Worm (Caenorhabditis elegans): ENCODE results near the gene srbc-5.
A peak's percentile ranks its signal among the peaks of the same experiment; 100 is the strongest.

Gene srbc-5

DNA sequence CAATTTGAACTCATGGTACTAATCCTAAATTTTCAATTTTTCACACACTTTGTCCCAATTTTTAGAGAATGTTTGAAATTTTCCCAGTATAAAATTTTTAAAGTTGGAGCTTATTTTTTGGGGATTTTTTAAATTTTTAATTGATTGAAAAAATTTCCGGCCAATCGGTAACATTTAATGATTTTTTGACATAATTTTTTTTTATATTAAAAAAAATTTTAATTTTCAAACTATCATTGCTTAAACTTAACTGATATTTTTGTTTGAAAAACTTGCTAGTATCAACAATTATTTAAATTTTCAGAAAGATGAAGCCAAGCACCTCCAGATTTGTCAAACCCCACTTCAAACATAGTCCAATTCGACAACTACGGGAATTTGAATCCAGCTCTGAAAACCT, 2.9 kb upstream of the srbc-5 start, which contains the start of gene T28A11.22:
Gene T28A11.22 (plus strand): TSS at position 301 of the 400 bp plus-strand sequence.
- no peak for TF ChIP-seq lin-15B (tag; optimal IDR thresholded peaks at IDR 0.05)
- no peak for TF ChIP-seq T20F7.1 (GFP tag; optimal IDR thresholded peaks at IDR 0.05)
- no peak for TF ChIP-seq pqm-1 (tag; optimal IDR thresholded peaks at IDR 0.05)
- TF ChIP-seq unc-130 (GFP tag; optimal IDR thresholded peaks at IDR 0.05) = no peak
- no peak for TF ChIP-seq spr-1 (tag; optimal IDR thresholded peaks at IDR 0.05)
- no peak for TF ChIP-seq nhr-28 (tag; optimal IDR thresholded peaks at IDR 0.05)
- TF ChIP-seq unc-62 (GFP tag; optimal IDR thresholded peaks at IDR 0.05 in 1 of 2) = no peak
- TF ChIP-seq unc-62 (tag; optimal IDR thresholded peaks at IDR 0.05) = no peak
- TF ChIP-seq zip-11 (GFP tag; IDR thresholded peaks at IDR 0.05) = no peak
- no peak for TF ChIP-seq ceh-20 (GFP tag; IDR thresholded peaks at IDR 0.05)
- no peak for TF ChIP-seq Y5F2A.4 (GFP tag; optimal IDR thresholded peaks at IDR 0.05)
- no peak for TF ChIP-seq lin-29 (GFP tag; IDR thresholded peaks at IDR 0.05)
- no peak for TF ChIP-seq egl-43 (GFP tag; IDR thresholded peaks at IDR 0.05)
- no peak for TF ChIP-seq mxl-2 (GFP tag; conservative IDR thresholded peaks at IDR 0.05)
- TF ChIP-seq attf-4 (tag; optimal IDR thresholded peaks at IDR 0.05) = no peak
- no peak for TF ChIP-seq ces-1 (GFP tag; optimal IDR thresholded peaks at IDR 0.05)
- no peak for TF ChIP-seq rbr-2 (tag; optimal IDR thresholded peaks at IDR 0.05)
- no peak for TF ChIP-seq php-3 (GFP tag; IDR thresholded peaks at IDR 0.05)
- no peak for TF ChIP-seq lin-1 (GFP tag; IDR thresholded peaks at IDR 0.05)

ce11 chrV:3259168-3259622, 980 bp upstream of the srbc-5 start, which contains the start of gene T28A11.16:
Gene T28A11.16, minus strand, starts transcription at chrV:3259218.
- peak in 1 of 2 experiments; percentile 80 for TF ChIP-seq daf-16 (GFP tag; optimal IDR thresholded peaks at IDR 0.05)
- TF ChIP-seq daf-16 (tag; optimal IDR thresholded peaks at IDR 0.05) = no peak
- peak; percentile 45 for TF ChIP-seq hlh-11 (tag; optimal IDR thresholded peaks at IDR 0.05)
- TF ChIP-seq aha-1 (tag) = peak; percentile 70
- TF ChIP-seq mxl-2 (GFP tag; conservative IDR thresholded peaks at IDR 0.05) = no peak

DNA sequence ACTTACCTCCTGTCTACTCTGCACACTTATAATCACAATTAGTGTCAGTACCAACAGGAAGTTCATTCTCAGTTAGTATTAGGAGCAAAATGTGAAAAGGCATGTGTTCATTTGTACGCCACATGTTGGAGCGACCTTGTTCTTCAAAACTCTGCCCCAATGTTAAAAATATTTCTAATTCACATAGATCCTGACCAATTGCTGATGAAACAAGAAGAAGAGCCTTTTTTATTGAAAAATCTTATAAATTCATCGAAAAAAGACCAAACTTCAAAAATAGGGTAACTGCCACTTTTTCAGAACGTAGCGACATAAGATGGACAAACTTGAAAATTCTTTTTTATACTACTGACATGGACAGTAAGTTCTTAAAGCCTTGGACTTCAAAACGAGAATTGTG, 6.0 kb downstream of the srbc-5 start, which contains the start of gene T28A11.17:
Gene T28A11.17 (minus strand): TSS at position 101 of the 400 bp plus-strand sequence.
- no peak for TF ChIP-seq fkh-10 (GFP tag; optimal IDR thresholded peaks at IDR 0.05)
- TF ChIP-seq tra-1 (GFP tag; IDR thresholded peaks at IDR 0.05) = no peak
- no peak for TF ChIP-seq zfp-2 (tag; optimal IDR thresholded peaks at IDR 0.05)
- TF ChIP-seq ctbp-1 (GFP tag; IDR thresholded peaks at IDR 0.05) = no peak
- TF ChIP-seq mxl-3 (GFP tag; optimal IDR thresholded peaks at IDR 0.05) = no peak
- no peak for TF ChIP-seq ZK337.2 (GFP tag; IDR thresholded peaks at IDR 0.05)
- TF ChIP-seq F37D6.2 (tag; optimal IDR thresholded peaks at IDR 0.05) = no peak
- TF ChIP-seq dmd-8 (GFP tag; IDR thresholded peaks at IDR 0.05) = no peak
- TF ChIP-seq dmd-6 (GFP tag; IDR thresholded peaks at IDR 0.05) = no peak
- TF ChIP-seq ceh-20 (GFP tag; IDR thresholded peaks at IDR 0.05) = no peak
- no peak for TF ChIP-seq F44E2.7 (GFP tag; IDR thresholded peaks at IDR 0.05)
- TF ChIP-seq jun-1 (tag; optimal IDR thresholded peaks at IDR 0.05) = no peak
- TF ChIP-seq skn-1 (tag; optimal IDR thresholded peaks at IDR 0.05) = no peak
- TF ChIP-seq snpc-4 (tag; optimal IDR thresholded peaks at IDR 0.05) = no peak
- TF ChIP-seq ZK546.5 (tag; optimal IDR thresholded peaks at IDR 0.05) = no peak
- TF ChIP-seq mdt-29 (GFP tag; IDR thresholded peaks at IDR 0.05) = no peak

DNA sequence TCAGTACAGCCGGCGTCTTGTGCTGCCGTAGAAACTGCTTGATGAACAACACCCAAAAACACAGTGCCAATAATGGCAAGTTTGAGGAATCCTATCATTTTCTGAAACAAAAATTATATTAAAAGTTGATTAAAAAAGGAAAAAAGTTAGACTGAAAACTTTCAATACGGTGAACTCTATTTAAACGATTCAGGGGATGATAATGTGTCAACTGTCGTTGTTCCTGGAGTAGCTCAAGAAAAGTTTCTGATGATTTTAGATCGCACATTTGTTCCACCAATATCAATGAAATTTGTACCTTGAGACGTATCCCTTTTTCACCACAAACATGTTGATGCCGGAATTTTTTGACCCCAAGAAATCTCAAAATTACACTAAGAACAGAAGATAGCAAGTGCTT, 7.8 kb downstream of the srbc-5 start, which contains the start of gene T28A11.18:
Gene T28A11.18 (minus strand): TSS at position 101 of the 400 bp plus-strand sequence.
- peak in 1 of 2 experiments; percentile 44 for TF ChIP-seq daf-16 (GFP tag; optimal IDR thresholded peaks at IDR 0.05)
- no peak for TF ChIP-seq daf-16 (tag; optimal IDR thresholded peaks at IDR 0.05)
- TF ChIP-seq ztf-7 (tag; optimal IDR thresholded peaks at IDR 0.05) = no peak
- TF ChIP-seq arid-1 (GFP tag; conservative IDR thresholded peaks at IDR 0.05) = no peak
- TF ChIP-seq nhr-102 (tag; optimal IDR thresholded peaks at IDR 0.05) = no peak
- no peak for TF ChIP-seq lin-38 (GFP tag; IDR thresholded peaks at IDR 0.05)
- no peak for TF ChIP-seq attf-4 (tag; optimal IDR thresholded peaks at IDR 0.05)
